Fruit fly (Drosophila melanogaster): Measurements from ENCODE around the gene CG32756.

The CG32756 gene

DNA sequence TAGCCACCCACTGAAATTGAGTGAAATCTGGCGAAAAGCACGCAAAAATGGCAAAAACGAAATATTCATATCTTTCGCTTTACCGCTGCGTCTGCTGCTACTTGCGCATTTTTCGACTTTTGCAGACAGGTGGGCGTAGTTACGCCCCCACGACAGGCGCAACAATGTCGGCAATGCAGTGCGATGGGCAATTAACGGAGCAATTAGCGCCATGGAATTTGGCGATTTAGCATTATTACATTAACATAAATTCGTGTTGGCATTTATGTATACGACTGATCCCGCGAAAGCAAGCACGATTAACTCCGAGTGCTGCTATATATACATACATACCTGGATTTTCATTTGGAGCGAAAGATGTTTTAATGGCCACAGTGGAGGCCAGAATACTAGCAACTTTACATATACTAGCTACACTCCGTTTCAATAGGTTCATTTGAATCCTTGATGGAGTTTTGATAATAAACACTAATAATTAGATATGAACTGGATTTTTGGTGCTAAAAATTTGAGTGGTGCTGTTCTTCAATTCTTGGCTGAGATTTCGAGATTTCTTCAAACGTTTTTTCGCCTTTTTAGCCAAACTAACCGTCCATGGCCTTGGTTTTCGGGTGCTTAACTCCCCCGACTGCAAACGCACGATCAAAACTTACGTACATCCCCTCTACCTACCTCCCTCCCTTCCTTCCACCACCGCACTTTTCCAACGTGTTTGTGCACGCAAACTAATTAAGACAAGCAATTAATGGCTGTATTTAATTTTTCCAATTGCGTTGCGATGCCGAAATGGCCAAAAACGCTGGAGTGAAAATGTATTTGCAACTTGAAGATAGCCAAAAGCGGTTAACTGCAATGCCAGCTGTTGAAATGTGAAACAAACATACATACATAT lies 48.4 kb upstream of the CG32756 start (continued):
- TF ChIP-seq pb (GFP tag; optimal IDR thresholded peaks at IDR 0.05) (no peak), Bteb2 (GFP tag; optimal IDR thresholded peaks at IDR 0.05) (peak; percentile 17), Aef1 (GFP tag; IDR thresholded peaks at IDR 0.05) (peak; percentile 26; the same call in 1 of the 3 replicates), H15 (GFP tag; IDR thresholded peaks at IDR 0.05) (no peak), jigr1 (GFP tag; IDR thresholded peaks at IDR 0.05) (no peak), Kr (GFP tag; optimal IDR thresholded peaks at IDR 0.05) (no peak), CG2875 (GFP tag; optimal IDR thresholded peaks at IDR 0.05) (no peak), CG12659 (GFP tag; optimal IDR thresholded peaks at IDR 0.05) (peak; percentile 14), CG12391 (tag; optimal IDR thresholded peaks at IDR 0.05) (peak; percentile 41), CG8944 (GFP tag; optimal IDR thresholded peaks at IDR 0.05) (no peak), abd-A (tag; optimal IDR thresholded peaks at IDR 0.05) (no peak), Six4 (GFP tag; optimal IDR thresholded peaks at IDR 0.05) (no peak), D19A (tag; optimal IDR thresholded peaks at IDR 0.05) (no peak), sna (GFP tag; IDR thresholded peaks at IDR 0.05; ENCODE audit: partially characterized antibody) (no peak), CoRest (tag; optimal IDR thresholded peaks at IDR 0.05) (peak; percentile 7), tna (GFP tag; IDR thresholded peaks at IDR 0.05; ENCODE audit: partially characterized antibody) (no peak), B-H1 (GFP tag; IDR thresholded peaks at IDR 0.05) (no peak), fu2 (GFP tag; optimal IDR thresholded peaks at IDR 0.05) (no peak), gem (tag; optimal IDR thresholded peaks at IDR 0.05) (peak; percentile 53), CG6791 (GFP tag; IDR thresholded peaks at IDR 0.05; ENCODE audit: partially characterized antibody) (no peak), Dbx (GFP tag; IDR thresholded peaks at IDR 0.05) (no peak), ro (GFP tag; IDR thresholded peaks at IDR 0.05) (no peak), sob (GFP tag; IDR thresholded peaks at IDR 0.05) (no peak), gcm2 (GFP tag; optimal IDR thresholded peaks at IDR 0.05) (no peak), CHES-1-like (GFP tag; optimal IDR thresholded peaks at IDR 0.05) (no peak), CG11085 (GFP tag; IDR thresholded peaks at IDR 0.05) (no peak; the same call in 1 of the 2 replicates), zen2 (GFP tag; IDR thresholded peaks at IDR 0.05; ENCODE audit: partially characterized antibody) (no peak), oc (tag; optimal IDR thresholded peaks at IDR 0.05) (no peak), CG4730 (GFP tag; IDR thresholded peaks at IDR 0.05) (peak; percentile 36; the same call in 1 of the 2 replicates), al (GFP tag; IDR thresholded peaks at IDR 0.05) (0 out of 2 replicates have a peak, but pooled peaks have one; percentile 30), CG13424 (tag; optimal IDR thresholded peaks at IDR 0.05) (no peak), CG10543 (GFP tag; optimal IDR thresholded peaks at IDR 0.05) (no peak), az2 (GFP tag; optimal IDR thresholded peaks at IDR 0.05) (peak; percentile 34), kay (GFP tag; optimal IDR thresholded peaks at IDR 0.05) (no peak), CG1024 (GFP tag; IDR thresholded peaks at IDR 0.05) (no peak), CG9817 (tag; optimal IDR thresholded peaks at IDR 0.05) (no peak), CG34422 (GFP tag; IDR thresholded peaks at IDR 0.05) (no peak; the same call in 2 of the 3 replicates), Vsx1 (GFP tag; optimal IDR thresholded peaks at IDR 0.05) (no peak), ac (GFP tag; optimal IDR thresholded peaks at IDR 0.05) (no peak), mld (GFP tag; IDR thresholded peaks at IDR 0.05; ENCODE audit: partially characterized antibody) (no peak), crp (GFP tag; optimal IDR thresholded peaks at IDR 0.05) (no peak), Deaf1 (tag; optimal IDR thresholded peaks at IDR 0.05) (no peak), Hr51 (GFP tag; optimal IDR thresholded peaks at IDR 0.05) (peak in 1 of 2 experiments; percentile 24), Hand (GFP tag; optimal IDR thresholded peaks at IDR 0.05) (no peak), Dip2 (GFP tag; IDR thresholded peaks at IDR 0.05) (no peak), sisA (GFP tag; IDR thresholded peaks at IDR 0.05) (peak; percentile 52), Hey (tag; optimal IDR thresholded peaks at IDR 0.05) (no peak), org-1 (GFP tag; optimal IDR thresholded peaks at IDR 0.05) (no peak)
